Fruit fly (Drosophila melanogaster) whole organism, embryonic: Measurements from ENCODE around the gene CG16710.
A peak's percentile ranks its signal among the peaks of the same experiment; 100 is the strongest.

Experiments
- Bdp1 ChIP-seq: fragments of 200-800 bp; sonication (Bioruptor generic); optimal IDR thresholded peaks from 3 replicates; lab custom pipeline; 2016; ENCODE audit warnings: missing biosample characterization, missing genetic modification characterization
- CG10431 ChIP-seq: fragments of 200-800 bp; sonication (Bioruptor generic); optimal IDR thresholded peaks from 3 replicates; lab custom pipeline; 2018; ENCODE audit warnings: missing biosample characterization, mild to moderate bottlenecking, missing genetic modification characterization
- CG12769 ChIP-seq: fragments of 200-800 bp; sonication (Bioruptor generic); optimal IDR thresholded peaks from 2 replicates; lab custom pipeline; 2019; ENCODE audit warnings: missing biosample characterization, mild to moderate bottlenecking, missing genetic modification characterization, moderate library complexity
- CG13624 ChIP-seq: fragments of 200-800 bp; sonication (Bioruptor generic); optimal IDR thresholded peaks from 2 replicates; lab custom pipeline; 2016; ENCODE audit warnings: missing biosample characterization, missing genetic modification characterization
- CG1529 ChIP-seq: fragments of 200-800 bp; sonication (Bioruptor generic); optimal IDR thresholded peaks from 3 replicates; lab custom pipeline; 2018; ENCODE audit warnings: missing biosample characterization, missing genetic modification characterization
- CG1602 ChIP-seq: fragments of 200-800 bp; sonication (Bioruptor generic); optimal IDR thresholded peaks from 3 replicates; lab custom pipeline; 2016; ENCODE audit warnings: missing biosample characterization, missing genetic modification characterization
- CG17186 ChIP-seq: fragments of 200-800 bp; sonication (Bioruptor generic); optimal IDR thresholded peaks from 3 replicates; lab custom pipeline; 2017; ENCODE audit warnings: missing biosample characterization, missing genetic modification reagents, missing genetic modification characterization
- CG18599 ChIP-seq: fragments of 200-800 bp; sonication (Bioruptor generic); optimal IDR thresholded peaks from 3 replicates; lab custom pipeline; 2017; ENCODE audit warnings: missing biosample characterization, missing genetic modification characterization, mild to moderate bottlenecking, moderate library complexity, missing genetic modification reagents
- CG2129 ChIP-seq: fragments of 200-800 bp; sonication (Bioruptor generic); IDR thresholded peaks from 2 replicates; pipeline ENCODE4 v1.3.6; 2022; ENCODE audit warnings: missing biosample characterization, missing genetic modification characterization; ENCODE audit not compliant: partially characterized antibody
- CG2712 ChIP-seq: fragments of 200-800 bp; optimal IDR thresholded peaks from 3 replicates; lab custom pipeline; 2019; ENCODE audit warnings: missing biosample characterization, mild to moderate bottlenecking, missing genetic modification characterization, moderate library complexity
- CG30403 ChIP-seq: fragments of 200-800 bp; sonication (Bioruptor generic); optimal IDR thresholded peaks from 3 replicates; lab custom pipeline; 2016; ENCODE audit warnings: missing biosample characterization, missing genetic modification characterization
- CG32767 ChIP-seq: fragments of 200-800 bp; sonication (Bioruptor generic); IDR thresholded peaks from 2 replicates; pipeline ENCODE4 v1.3.6; 2022; ENCODE audit warnings: missing biosample characterization, missing genetic modification characterization
- CG34376 ChIP-seq: fragments of 200-800 bp; sonication (Bioruptor generic); optimal IDR thresholded peaks from 2 replicates; lab custom pipeline; 2018; ENCODE audit warnings: missing biosample characterization, mild to moderate bottlenecking, missing genetic modification characterization
- CG6854 ChIP-seq: fragments of 200-800 bp; sonication (Bioruptor generic); optimal IDR thresholded peaks from 3 replicates; lab custom pipeline; 2017; ENCODE audit warnings: missing biosample characterization, mild to moderate bottlenecking, missing genetic modification characterization
- CG8478 ChIP-seq: fragments of >200 bp; optimal IDR thresholded peaks from 2 replicates; lab custom pipeline; 2018
- CG9215 ChIP-seq: fragments of 200-800 bp; sonication (Bioruptor generic); IDR thresholded peaks from 2 replicates; pipeline ENCODE4 v1.3.6; 2022; ENCODE audit warnings: missing biosample characterization, missing genetic modification characterization
- Dad ChIP-seq: fragments of 200-800 bp; sonication (Bioruptor generic); optimal IDR thresholded peaks from 3 replicates; lab custom pipeline; 2016; ENCODE audit warnings: missing biosample characterization, missing genetic modification characterization
- Dp ChIP-seq: fragments of 200-800 bp; sonication (Bioruptor generic); optimal IDR thresholded peaks from 2 replicates; lab custom pipeline; 2018; ENCODE audit warnings: missing biosample characterization, mild to moderate bottlenecking, missing genetic modification characterization, moderate library complexity
- Dref ChIP-seq: fragments of 200-800 bp; sonication (Bioruptor generic); IDR thresholded peaks from 2 replicates; pipeline ENCODE4 v1.3.6; 2022; ENCODE audit warnings: missing biosample characterization, missing genetic modification characterization
- Fer2 ChIP-seq: fragments of 200-800 bp; sonication (Bioruptor generic); optimal IDR thresholded peaks from 2 replicates; lab custom pipeline; 2018; ENCODE audit warnings: missing biosample characterization, mild to moderate bottlenecking, missing genetic modification characterization, moderate library complexity
- Lim3 ChIP-seq: fragments of 200-800 bp; sonication (Bioruptor generic); IDR thresholded peaks from 2 replicates; pipeline ENCODE4 v1.3.6; 2022; ENCODE audit warnings: missing biosample characterization, missing genetic modification characterization
- MBD-R2 ChIP-seq: fragments of 200-800 bp; sonication (Bioruptor generic); IDR thresholded peaks from 2 replicates; pipeline ENCODE4 v1.3.6; 2022; ENCODE audit warnings: missing biosample characterization, missing genetic modification characterization
- PHDP ChIP-seq: fragments of 200-800 bp; sonication (Bioruptor generic); optimal IDR thresholded peaks from 3 replicates; lab custom pipeline; 2018; ENCODE audit warnings: missing biosample characterization, mild to moderate bottlenecking, missing genetic modification characterization, moderate library complexity
- Rx ChIP-seq: fragments of 200-800 bp; sonication (Bioruptor generic); IDR thresholded peaks from 2 replicates; pipeline ENCODE4 v1.3.6; 2022; ENCODE audit warnings: missing biosample characterization, missing genetic modification characterization
- Scr ChIP-seq: fragments of 200-800 bp; sonication (Bioruptor generic); IDR thresholded peaks from 2 replicates; pipeline ENCODE4 v1.3.6; 2022; ENCODE audit warnings: missing biosample characterization, missing genetic modification characterization; ENCODE audit not compliant: partially characterized antibody
- Side ChIP-seq: fragments of 200-800 bp; sonication (Bioruptor generic); optimal IDR thresholded peaks from 2 replicates; lab custom pipeline; 2016; ENCODE audit warnings: missing biosample characterization, missing genetic modification characterization
- Spps ChIP-seq: fragments of 200-800 bp; sonication (Bioruptor generic); optimal IDR thresholded peaks from 2 replicates; lab custom pipeline; 2018; ENCODE audit warnings: missing biosample characterization, mild to moderate bottlenecking, missing genetic modification characterization
- abd-A ChIP-seq: fragments of 200-800 bp; sonication (Bioruptor generic); optimal IDR thresholded peaks from 3 replicates; lab custom pipeline; 2019; ENCODE audit warnings: missing biosample characterization, mild to moderate bottlenecking, missing genetic modification characterization, moderate library complexity
- bbx ChIP-seq: fragments of 200-800 bp; sonication (Bioruptor generic); IDR thresholded peaks from 2 replicates; pipeline ENCODE4 v1.3.6; 2022; ENCODE audit warnings: missing biosample characterization, missing genetic modification characterization; ENCODE audit not compliant: partially characterized antibody
- dmrt11E ChIP-seq: fragments of 200-800 bp; sonication (Bioruptor generic); optimal IDR thresholded peaks from 3 replicates; lab custom pipeline; 2018; ENCODE audit warnings: missing biosample characterization, mild to moderate bottlenecking, missing genetic modification characterization, moderate library complexity
- ems ChIP-seq: fragments of 200-800 bp; sonication (Bioruptor generic); optimal IDR thresholded peaks from 3 replicates; lab custom pipeline; 2016; ENCODE audit warnings: missing biosample characterization, missing genetic modification characterization
- esg ChIP-seq: fragments of 200-800 bp; sonication (Bioruptor generic); conservative IDR thresholded peaks from 2 replicates; pipeline ENCODE4 v1.3.6; 2022; ENCODE audit warnings: missing biosample characterization, missing genetic modification characterization
- ewg ChIP-seq: fragments of 200-800 bp; sonication (Bioruptor generic); optimal IDR thresholded peaks from 3 replicates; lab custom pipeline; 2017; ENCODE audit warnings: mild to moderate bottlenecking, missing biosample characterization, missing genetic modification reagents, missing genetic modification characterization
- fd102C ChIP-seq: fragments of 200-800 bp; sonication (Bioruptor generic); optimal IDR thresholded peaks from 2 replicates; lab custom pipeline; 2018; ENCODE audit warnings: missing biosample characterization, mild to moderate bottlenecking, missing genetic modification characterization, moderate library complexity
- ftz-f1 ChIP-seq: fragments of 200-800 bp; sonication (Bioruptor generic); optimal IDR thresholded peaks from 2 replicates; lab custom pipeline; 2016; ENCODE audit warnings: missing biosample characterization, missing genetic modification characterization
- grn ChIP-seq: fragments of 200-800 bp; sonication (Bioruptor generic); optimal IDR thresholded peaks from 3 replicates; lab custom pipeline; 2017; ENCODE audit warnings: missing biosample characterization, missing genetic modification characterization
- oc ChIP-seq: fragments of 200-800 bp; sonication (Bioruptor generic); optimal IDR thresholded peaks from 2 replicates; lab custom pipeline; 2018; ENCODE audit warnings: missing biosample characterization, mild to moderate bottlenecking, missing genetic modification characterization, moderate library complexity
- phol ChIP-seq: fragments of 200-800 bp; sonication (Bioruptor generic); optimal IDR thresholded peaks from 3 replicates; lab custom pipeline; 2018; ENCODE audit warnings: missing biosample characterization, mild to moderate bottlenecking, missing genetic modification characterization, moderate library complexity
- repo ChIP-seq: fragments of 200-800 bp; sonication (Bioruptor generic); optimal IDR thresholded peaks from 2 replicates; lab custom pipeline; 2016; ENCODE audit warnings: missing biosample characterization, missing genetic modification characterization
- run ChIP-seq: fragments of 200-800 bp; sonication (Bioruptor generic); optimal IDR thresholded peaks from 3 replicates; lab custom pipeline; 2018; ENCODE audit warnings: missing biosample characterization, mild to moderate bottlenecking, missing genetic modification characterization
- sens-2 ChIP-seq: fragments of 200-800 bp; sonication (Bioruptor generic); IDR thresholded peaks from 2 replicates; pipeline ENCODE4 v1.3.6; 2022; ENCODE audit warnings: missing biosample characterization, missing genetic modification characterization
- shn ChIP-seq: fragments of 200-800 bp; sonication (Bioruptor generic); optimal IDR thresholded peaks from 3 replicates; lab custom pipeline; 2016; ENCODE audit warnings: missing biosample characterization, missing genetic modification characterization
- slbo ChIP-seq: fragments of 200-800 bp; sonication (Bioruptor generic); IDR thresholded peaks from 2 replicates; pipeline ENCODE4 v1.3.6; 2022; ENCODE audit warnings: missing biosample characterization, missing genetic modification characterization
- tio ChIP-seq: fragments of 200-800 bp; sonication (Bioruptor generic); optimal IDR thresholded peaks from 2 replicates; lab custom pipeline; 2017; ENCODE audit warnings: missing biosample characterization, missing genetic modification characterization, inconsistent platforms
- tna ChIP-seq: fragments of 200-800 bp; sonication (Bioruptor generic); IDR thresholded peaks from 2 replicates; pipeline ENCODE4 v1.3.6; 2022; ENCODE audit warnings: missing biosample characterization, missing genetic modification characterization; ENCODE audit not compliant: partially characterized antibody
- tup ChIP-seq: fragments of 200-800 bp; sonication (Bioruptor generic); optimal IDR thresholded peaks from 2 replicates; lab custom pipeline; 2016; ENCODE audit warnings: missing biosample characterization, mild to moderate bottlenecking, missing genetic modification characterization, moderate library complexity
- tx ChIP-seq: fragments of 200-800 bp; sonication (Bioruptor generic); optimal IDR thresholded peaks from 2 replicates; lab custom pipeline; 2016; ENCODE audit warnings: missing biosample characterization, missing genetic modification characterization
- unpg ChIP-seq: fragments of 200-800 bp; sonication (Bioruptor generic); optimal IDR thresholded peaks from 3 replicates; lab custom pipeline; 2018; ENCODE audit warnings: missing biosample characterization, mild to moderate bottlenecking, missing genetic modification characterization, moderate library complexity
- wdn ChIP-seq: fragments of 200-800 bp; sonication (Bioruptor generic); IDR thresholded peaks from 2 replicates; pipeline ENCODE4 v1.3.6; 2022; ENCODE audit warnings: missing biosample characterization, missing genetic modification characterization

Gene CG16710

DNA sequence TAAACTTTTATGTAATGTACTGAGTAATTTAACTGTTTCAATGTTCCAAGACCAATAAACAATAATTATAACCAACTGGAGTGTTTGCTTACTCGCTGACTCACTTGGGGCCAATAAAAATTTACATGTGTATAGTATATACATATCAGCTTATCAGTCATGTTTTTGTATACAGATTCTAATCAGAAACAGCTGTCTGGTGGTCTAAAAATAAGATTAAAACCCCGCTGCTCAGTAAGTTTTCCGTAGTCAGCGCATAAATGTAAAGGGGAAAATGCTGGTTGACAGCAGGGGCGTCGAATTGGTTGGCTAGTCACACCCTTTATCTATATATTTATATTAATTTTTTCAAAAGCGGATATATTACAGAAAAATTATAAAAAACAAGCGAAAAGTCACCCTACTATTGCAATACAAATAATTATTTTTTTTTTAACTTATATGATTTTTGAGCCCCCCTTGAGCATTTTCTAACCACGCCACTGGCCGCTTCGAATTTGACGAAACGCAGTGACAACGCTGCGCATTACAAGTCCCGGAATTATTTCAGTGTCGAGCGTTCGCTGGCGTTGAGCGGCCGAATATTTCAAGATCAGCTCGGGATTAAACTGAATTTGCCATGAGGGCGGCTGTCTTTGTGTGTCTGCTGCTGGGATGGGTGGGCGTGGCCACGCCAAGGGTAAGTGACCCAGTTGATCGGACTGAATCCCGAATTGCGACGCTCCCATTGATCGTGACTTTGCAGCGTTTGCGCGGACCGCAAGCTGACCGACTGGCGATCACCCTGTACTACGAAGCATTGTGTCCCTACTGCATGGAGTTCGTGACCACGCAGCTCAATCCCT lies 3.7 kb upstream of the CG16710 start, which contains the start of gene GILT2 (continued):
- TF ChIP-seq repo (GFP tag; lab: Kevin White, UChicago) (no peak), CG17186 (GFP tag; lab: Kevin White, UChicago) (peak; percentile 29), Side (GFP tag; lab: Kevin White, UChicago) (peak; percentile 14), Rx (GFP tag; lab: Robert Waterston, UW) (peak; percentile 77), dmrt11E (tag; lab: Kevin White, UChicago) (peak; percentile 87), Bdp1 (peak; percentile 49), Dp (no peak), Dref (GFP tag; lab: Robert Waterston, UW) (no peak), unpg (GFP tag; lab: Kevin White, UChicago) (peak; percentile 92), tna (GFP tag; lab: Robert Waterston, UW) (no peak), PHDP (tag; lab: Kevin White, UChicago) (peak; percentile 96), slbo (GFP tag; lab: Robert Waterston, UW) (peak; percentile 94), CG32767 (GFP tag; lab: Robert Waterston, UW) (peak; percentile 94), Fer2 (peak; percentile 86), tio (GFP tag; lab: Kevin White, UChicago) (peak; percentile 77), oc (peak; percentile 91), grn (GFP tag; lab: Kevin White, UChicago) (peak; percentile 55), CG6854 (peak; percentile 91), CG12769 (no peak), wdn (GFP tag; lab: Robert Waterston, UW) (peak; percentile 79), phol (tag; lab: Kevin White, UChicago) (peak; percentile 93), CG18599 (GFP tag; lab: Kevin White, UChicago) (peak; percentile 97), ewg (GFP tag; lab: Kevin White, UChicago) (peak; percentile 83), CG1602 (GFP tag; lab: Kevin White, UChicago) (peak; percentile 85), MBD-R2 (GFP tag; lab: Robert Waterston, UW) (peak; percentile 74), fd102C (GFP tag; lab: Kevin White, UChicago) (no peak), Dad (GFP tag; lab: Kevin White, UChicago) (peak; percentile 61), CG2129 (GFP tag; lab: Robert Waterston, UW) (no peak), Spps (tag; lab: Kevin White, UChicago) (peak; percentile 84), esg (GFP tag; lab: Robert Waterston, UW) (peak; percentile 89), sens-2 (GFP tag; lab: Robert Waterston, UW) (peak; percentile 76), CG9215 (GFP tag; lab: Robert Waterston, UW) (peak; percentile 83), Lim3 (GFP tag; lab: Robert Waterston, UW) (peak; percentile 34; the same call in 1 of the 2 replicates), bbx (GFP tag; lab: Robert Waterston, UW) (no peak), tx (GFP tag; lab: Kevin White, UChicago) (no peak), CG2712 (tag; lab: Kevin White, UChicago) (peak; percentile 93), run (tag; lab: Kevin White, UChicago) (peak; percentile 83), CG13624 (GFP tag; lab: Kevin White, UChicago) (peak; percentile 64), abd-A (no peak), ftz-f1 (GFP tag; lab: Kevin White, UChicago) (peak; percentile 43), CG34376 (GFP tag; lab: Kevin White, UChicago) (peak; percentile 81), CG10431 (GFP tag; lab: Kevin White, UChicago) (peak; percentile 84), CG1529 (GFP tag; lab: Kevin White, UChicago) (peak; percentile 87), CG30403 (GFP tag; lab: Kevin White, UChicago) (peak; percentile 88), tup (GFP tag; lab: Kevin White, UChicago) (peak; percentile 63), Scr (GFP tag; lab: Robert Waterston, UW) (no peak), CG8478 (lab: Kevin White, UChicago) (no peak), ems (GFP tag; lab: Kevin White, UChicago) (peak; percentile 45), shn (GFP tag; lab: Kevin White, UChicago) (peak; percentile 28)
